Worm (Caenorhabditis elegans) whole organism, L4 larva: ENCODE data around the gene T25B6.4.

Source experiments
- R02D3.7 ChIP-seq: fragments of 150-350 bp; sonication (generic microtip); optimal IDR thresholded peaks from 3 replicates; lab custom pipeline; 2014; ENCODE audit warnings: missing biosample characterization, missing genetic modification characterization
- ZK337.2 ChIP-seq: fragments of 200-800 bp; sonication (Bioruptor generic); IDR thresholded peaks from 2 replicates; pipeline ENCODE4 v1.3.6; 2022; ENCODE audit warnings: missing genetic modification reagents, missing genetic modification characterization, missing compliant biosample characterization

ce11 chrX:8980676-8981075 lies 34.8 kb upstream of the T25B6.4 start, which contains the start of gene nmur-1:
- TF ChIP-seq ZK337.2 (no peak), R02D3.7 (tag; lab: Kevin White, UChicago) (no peak)
